Fruit fly (Drosophila melanogaster) whole organism, embryonic: ENCODE results near the gene CalpB.

Source experiments
- Abd-B ChIP-seq: fragments of 200-800 bp; sonication (Bioruptor generic); optimal IDR thresholded peaks from 2 replicates; lab custom pipeline; 2018; ENCODE audit warnings: missing biosample characterization, mild to moderate bottlenecking, missing genetic modification characterization, moderate library complexity
- Ada2b ChIP-seq: fragments of 200-800 bp; sonication (Bioruptor generic); IDR thresholded peaks from 2 replicates; pipeline ENCODE4 v1.3.6; 2022; ENCODE audit warnings: missing biosample characterization, missing genetic modification characterization
- Bgb ChIP-seq: fragments of 200-800 bp; sonication (Bioruptor generic); IDR thresholded peaks from 2 replicates; pipeline ENCODE4 v1.3.6; 2022; ENCODE audit warnings: missing biosample characterization, missing genetic modification characterization; ENCODE audit not compliant: partially characterized antibody
- CG11560 ChIP-seq: fragments of 200-800 bp; sonication (Bioruptor generic); IDR thresholded peaks from 3 replicates; pipeline ENCODE4 v1.3.6; 2022; ENCODE audit warnings: missing biosample characterization, missing genetic modification characterization
- CG12236 ChIP-seq: fragments of 200-800 bp; sonication (Bioruptor generic); optimal IDR thresholded peaks from 2 replicates; lab custom pipeline; 2016; ENCODE audit warnings: missing biosample characterization, missing genetic modification characterization
- CG12299 ChIP-seq: fragments of 200-800 bp; sonication (Bioruptor generic); optimal IDR thresholded peaks from 2 replicates; lab custom pipeline; 2018; ENCODE audit warnings: missing biosample characterization, mild to moderate bottlenecking, missing genetic modification characterization
- CG13123 ChIP-seq: fragments of 200-800 bp; sonication (Bioruptor generic); optimal IDR thresholded peaks from 2 replicates; lab custom pipeline; 2016; ENCODE audit warnings: missing biosample characterization, missing genetic modification characterization
- CG13624 ChIP-seq: fragments of 200-800 bp; sonication (Bioruptor generic); optimal IDR thresholded peaks from 2 replicates; lab custom pipeline; 2016; ENCODE audit warnings: missing biosample characterization, missing genetic modification characterization
- CG14667 ChIP-seq: fragments of 200-800 bp; sonication (Bioruptor generic); IDR thresholded peaks from 2 replicates; pipeline ENCODE4 v1.3.6; 2022; ENCODE audit warnings: missing biosample characterization, missing genetic modification characterization
- CG1602 ChIP-seq: fragments of 200-800 bp; sonication (Bioruptor generic); optimal IDR thresholded peaks from 3 replicates; lab custom pipeline; 2016; ENCODE audit warnings: missing biosample characterization, missing genetic modification characterization
- CG31388 ChIP-seq: fragments of 200-800 bp; sonication (Bioruptor generic); optimal IDR thresholded peaks from 2 replicates; lab custom pipeline; 2016; ENCODE audit warnings: missing biosample characterization, missing genetic modification characterization
- CG5953 ChIP-seq: fragments of 200-800 bp; sonication (Bioruptor generic); IDR thresholded peaks from 2 replicates; pipeline ENCODE4 v1.3.6; 2022; ENCODE audit warnings: missing biosample characterization, missing genetic modification characterization
- CG6689 ChIP-seq: fragments of 200-800 bp; sonication (Bioruptor generic); IDR thresholded peaks from 2 replicates; pipeline ENCODE4 v1.3.6; 2022; ENCODE audit warnings: missing biosample characterization, missing genetic modification characterization
- CG6765 ChIP-seq: fragments of 200-800 bp; sonication (Bioruptor generic); optimal IDR thresholded peaks from 3 replicates; lab custom pipeline; 2017; ENCODE audit warnings: missing biosample characterization, mild to moderate bottlenecking, missing genetic modification characterization
- CG7372 ChIP-seq: fragments of 200-800 bp; sonication (Bioruptor generic); IDR thresholded peaks from 2 replicates; pipeline ENCODE4 v1.3.6; 2022; ENCODE audit warnings: missing biosample characterization, missing genetic modification characterization
- CG8359 ChIP-seq: fragments of 200-800 bp; sonication (Bioruptor generic); optimal IDR thresholded peaks from 2 replicates; lab custom pipeline; 2017; ENCODE audit warnings: missing biosample characterization, mild to moderate bottlenecking, missing genetic modification characterization, borderline replicate concordance
- CG8765 ChIP-seq: fragments of 200-800 bp; sonication (Bioruptor generic); IDR thresholded peaks from 2 replicates; pipeline ENCODE4 v1.3.6; 2022; ENCODE audit warnings: missing biosample characterization, missing genetic modification characterization
- CG9609 ChIP-seq: fragments of 200-800 bp; sonication (Bioruptor generic); optimal IDR thresholded peaks from 3 replicates; lab custom pipeline; 2016; ENCODE audit warnings: missing biosample characterization, missing genetic modification characterization
- CG9817 ChIP-seq: fragments of 200-800 bp; sonication (Bioruptor generic); optimal IDR thresholded peaks from 2 replicates; lab custom pipeline; 2018; ENCODE audit warnings: missing biosample characterization, mild to moderate bottlenecking, missing genetic modification characterization, moderate library complexity
- Doc2 ChIP-seq: fragments of 200-800 bp; sonication (Bioruptor generic); IDR thresholded peaks from 2 replicates; pipeline ENCODE4 v1.3.6; 2022; ENCODE audit warnings: missing biosample characterization, missing genetic modification characterization
- Fer3 ChIP-seq: fragments of 200-800 bp; sonication (Bioruptor generic); optimal IDR thresholded peaks from 2 replicates; lab custom pipeline; 2018; ENCODE audit warnings: missing biosample characterization, mild to moderate bottlenecking, missing genetic modification characterization, moderate library complexity
- Jarid2 ChIP-seq: fragments of 200-800 bp; sonication (Bioruptor generic); optimal IDR thresholded peaks from 3 replicates; lab custom pipeline; 2017; ENCODE audit warnings: mild to moderate bottlenecking, missing biosample characterization, missing genetic modification reagents, missing genetic modification characterization
- Lhr ChIP-seq: fragments of 200-800 bp; sonication (Bioruptor generic); optimal IDR thresholded peaks from 3 replicates; lab custom pipeline; 2017; ENCODE audit warnings: mild to moderate bottlenecking, missing biosample characterization, missing genetic modification reagents, missing genetic modification characterization
- Mad ChIP-seq: fragments of 200-800 bp; sonication (Bioruptor generic); optimal IDR thresholded peaks from 2 replicates; lab custom pipeline; 2016; ENCODE audit warnings: missing biosample characterization, missing genetic modification characterization
- Meics ChIP-seq: fragments of 200-800 bp; sonication (Bioruptor generic); optimal IDR thresholded peaks from 2 replicates; lab custom pipeline; 2017; ENCODE audit warnings: missing biosample characterization, mild to moderate bottlenecking, missing genetic modification characterization
- Mrtf ChIP-seq: fragments of 200-800 bp; sonication (Bioruptor generic); IDR thresholded peaks from 3 replicates; pipeline ENCODE4 v1.3.6; 2022; ENCODE audit warnings: missing biosample characterization, missing genetic modification characterization
- Ravus ChIP-seq: fragments of 200-800 bp; sonication (Bioruptor generic); IDR thresholded peaks from 2 replicates; pipeline ENCODE4 v1.3.6; 2022; ENCODE audit warnings: missing biosample characterization, missing genetic modification characterization
- Side ChIP-seq: fragments of 200-800 bp; sonication (Bioruptor generic); optimal IDR thresholded peaks from 2 replicates; lab custom pipeline; 2016; ENCODE audit warnings: missing biosample characterization, missing genetic modification characterization
- Sox102F ChIP-seq: fragments of 200-800 bp; sonication (Bioruptor generic); optimal IDR thresholded peaks from 2 replicates; lab custom pipeline; 2018; ENCODE audit warnings: missing biosample characterization, mild to moderate bottlenecking, missing genetic modification characterization, moderate library complexity
- Ssrp ChIP-seq: fragments of 200-800 bp; sonication (Bioruptor generic); optimal IDR thresholded peaks from 2 replicates; lab custom pipeline; 2018; ENCODE audit warnings: missing biosample characterization, mild to moderate bottlenecking, missing genetic modification characterization, moderate library complexity
- Usf ChIP-seq: fragments of 200-800 bp; sonication (Bioruptor generic); optimal IDR thresholded peaks from 2 replicates; lab custom pipeline; 2017; ENCODE audit warnings: missing genotype, missing biosample characterization, missing genetic modification characterization
- aop ChIP-seq: fragments of 200-800 bp; sonication (Bioruptor generic); IDR thresholded peaks from 2 replicates; pipeline ENCODE4 v1.3.6; 2022; ENCODE audit warnings: missing biosample characterization, missing genetic modification characterization
- bbx ChIP-seq: fragments of 200-800 bp; sonication (Bioruptor generic); IDR thresholded peaks from 2 replicates; pipeline ENCODE4 v1.3.6; 2022; ENCODE audit warnings: missing biosample characterization, missing genetic modification characterization; ENCODE audit not compliant: partially characterized antibody
- caup ChIP-seq: fragments of 200-800 bp; sonication (Bioruptor generic); optimal IDR thresholded peaks from 3 replicates; lab custom pipeline; 2017; ENCODE audit warnings: missing biosample characterization, mild to moderate bottlenecking, missing genetic modification characterization, moderate library complexity; ENCODE audit not compliant: severe bottlenecking
- dati ChIP-seq: fragments of 200-800 bp; sonication (Bioruptor generic); IDR thresholded peaks from 2 replicates; pipeline ENCODE4 v1.3.6; 2022; ENCODE audit warnings: missing biosample characterization, missing genetic modification characterization
- eve ChIP-seq, 2 experiments: fragments of >200 bp; optimal IDR thresholded peaks; 2 replicates each; lab custom pipeline; 2017; ENCODE audit warnings: missing biosample characterization in 2 of 2, missing genetic modification characterization in 2 of 2
- fd64A ChIP-seq: fragments of 200-800 bp; sonication (Bioruptor generic); optimal IDR thresholded peaks from 3 replicates; lab custom pipeline; 2018; ENCODE audit warnings: missing biosample characterization, mild to moderate bottlenecking, missing genetic modification characterization
- her ChIP-seq: fragments of 200-800 bp; sonication (Bioruptor generic); optimal IDR thresholded peaks from 2 replicates; lab custom pipeline; 2016; ENCODE audit warnings: missing biosample characterization, missing genetic modification characterization
- mld ChIP-seq: fragments of 200-800 bp; sonication (Bioruptor generic); IDR thresholded peaks from 3 replicates; pipeline ENCODE4 v1.3.6; 2022; ENCODE audit warnings: missing biosample characterization, missing genetic modification characterization; ENCODE audit not compliant: partially characterized antibody
- pb ChIP-seq: fragments of 200-800 bp; sonication (Bioruptor generic); optimal IDR thresholded peaks from 3 replicates; lab custom pipeline; 2016; ENCODE audit warnings: missing biosample characterization, missing genetic modification characterization
- phol ChIP-seq: fragments of 200-800 bp; sonication (Bioruptor generic); optimal IDR thresholded peaks from 3 replicates; lab custom pipeline; 2018; ENCODE audit warnings: missing biosample characterization, mild to moderate bottlenecking, missing genetic modification characterization, moderate library complexity
- ranshi ChIP-seq: fragments of 200-800 bp; sonication (Bioruptor generic); IDR thresholded peaks from 2 replicates; pipeline ENCODE4 v1.3.6; 2022; ENCODE audit warnings: missing biosample characterization, missing genetic modification characterization
- seq ChIP-seq: fragments of 200-800 bp; sonication (Bioruptor generic); IDR thresholded peaks from 2 replicates; pipeline ENCODE4 v1.3.6; 2022; ENCODE audit warnings: missing biosample characterization, missing genetic modification characterization
- sima ChIP-seq: fragments of 200-800 bp; sonication (Bioruptor generic); optimal IDR thresholded peaks from 2 replicates; lab custom pipeline; 2016; ENCODE audit warnings: missing biosample characterization, missing genetic modification characterization
- sna ChIP-seq: fragments of 200-800 bp; sonication (Bioruptor generic); IDR thresholded peaks from 2 replicates; pipeline ENCODE4 v1.3.6; 2022; ENCODE audit warnings: missing biosample characterization, missing genetic modification characterization; ENCODE audit not compliant: partially characterized antibody
- tll ChIP-seq, 2 experiments: fragments of 200-800 bp in 1 of 2; fragments of >200 bp in 1 of 2; sonication (Bioruptor generic) in 1 of 2; optimal IDR thresholded peaks; 2 replicates each; lab custom pipeline; 2017 to 2019; ENCODE audit warnings: missing biosample characterization in 2 of 2, missing genetic modification characterization in 2 of 2, mild to moderate bottlenecking in 1 of 2, moderate library complexity in 1 of 2
- toy ChIP-seq: fragments of 200-800 bp; sonication (Bioruptor generic); IDR thresholded peaks from 2 replicates; pipeline ENCODE4 v1.3.6; 2022; ENCODE audit warnings: missing biosample characterization, missing genetic modification characterization
- twi ChIP-seq: fragments of 200-800 bp; optimal IDR thresholded peaks from 2 replicates; lab custom pipeline; 2019; ENCODE audit warnings: missing biosample characterization, mild to moderate bottlenecking, missing genetic modification characterization, moderate library complexity
- usp ChIP-seq: fragments of >200 bp; optimal IDR thresholded peaks from 2 replicates; lab custom pipeline; 2017; ENCODE audit warnings: missing biosample characterization, missing genetic modification characterization

Gene CalpB

DNA sequence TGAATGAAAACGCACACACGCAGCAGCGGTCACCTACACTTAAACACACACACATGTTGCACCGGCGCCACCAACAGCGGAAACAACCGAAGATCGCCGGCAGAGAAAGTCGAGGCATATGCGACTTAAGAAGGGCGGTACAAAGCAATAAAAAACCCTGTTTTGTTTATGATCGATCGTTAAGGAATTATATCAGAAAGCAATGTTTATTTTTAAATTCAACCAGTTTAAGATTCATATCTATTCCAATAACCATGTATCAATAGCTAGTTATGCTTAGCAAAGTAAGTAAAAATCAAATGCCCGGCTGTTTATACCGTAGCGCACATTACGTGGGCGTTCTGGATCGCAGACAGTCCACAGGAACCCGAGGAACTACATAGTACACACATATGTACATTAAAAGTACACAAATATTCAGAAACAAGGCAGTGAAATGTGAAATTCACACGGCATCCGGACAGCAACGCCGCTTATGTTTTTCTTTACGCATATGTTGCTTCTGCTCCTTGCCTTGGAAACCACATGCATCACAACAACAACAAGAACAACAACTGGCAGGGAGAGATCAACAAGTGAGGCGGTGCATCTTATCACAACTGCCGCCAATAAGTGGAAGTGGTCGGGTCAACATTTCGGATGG lies 32.7 kb upstream of the CalpB start (continued):
- peak; percentile 94 for TF ChIP-seq Ada2b (GFP tag; lab: Robert Waterston, UW)
- TF ChIP-seq CG6765 (GFP tag; lab: Kevin White, UChicago), result peak; percentile 82
- TF ChIP-seq Ssrp (tag; lab: Kevin White, UChicago), result peak; percentile 96
- peak; percentile 97 to 98 for TF ChIP-seq eve (GFP tag; optimal IDR thresholded peaks at IDR 0.05; lab: Kevin White, UChicago)
- TF ChIP-seq pb (GFP tag; lab: Kevin White, UChicago), result peak; percentile 95
- peak; percentile 86 for TF ChIP-seq Jarid2 (GFP tag; lab: Kevin White, UChicago)
- peak; percentile 97 for TF ChIP-seq CG9609
- peak; percentile 92 for TF ChIP-seq Meics (GFP tag; lab: Kevin White, UChicago)
- peak; percentile 96 for TF ChIP-seq aop (GFP tag; lab: Robert Waterston, UW)
- TF ChIP-seq Ravus, result peak; percentile 81
- TF ChIP-seq sna (GFP tag; lab: Robert Waterston, UW), result no peak
- TF ChIP-seq CG6689 (GFP tag; lab: Robert Waterston, UW), result peak; percentile 98
- peak; percentile 98 for TF ChIP-seq CG8765
- peak; percentile 95 for TF ChIP-seq CG8359 (GFP tag; lab: Kevin White, UChicago)
- TF ChIP-seq Bgb, result no peak
- peak; percentile 99 for TF ChIP-seq phol
- TF ChIP-seq twi, result peak; percentile 100
- TF ChIP-seq usp, result no peak
- TF ChIP-seq CG14667 (GFP tag; lab: Robert Waterston, UW), result peak; percentile 96
- TF ChIP-seq CG13123, result peak; percentile 94
- TF ChIP-seq CG5953, result peak; percentile 97
- TF ChIP-seq Usf (GFP tag; lab: Kevin White, UChicago), result peak; percentile 96
- peak; percentile 93 for TF ChIP-seq CG9817 (tag; lab: Kevin White, UChicago)
- peak; percentile 94 for TF ChIP-seq CG12299
- TF ChIP-seq CG31388 (GFP tag; lab: Kevin White, UChicago), result peak; percentile 94
- peak; percentile 95 for TF ChIP-seq Fer3
- TF ChIP-seq sima, result peak; percentile 83
- peak; percentile 97 for TF ChIP-seq CG12236
- peak; percentile 96 for TF ChIP-seq Mrtf
- TF ChIP-seq tll (GFP tag; optimal IDR thresholded peaks at IDR 0.05; lab: Kevin White, UChicago), result peak in 1 of 2 experiments; percentile 97
- 0 out of 2 replicates have a peak, but pooled peaks have one; percentile 13 for TF ChIP-seq bbx (GFP tag; lab: Robert Waterston, UW)
- TF ChIP-seq mld (GFP tag; lab: Robert Waterston, UW), result no peak
- peak; percentile 93 for TF ChIP-seq ranshi (GFP tag; lab: Robert Waterston, UW)
- TF ChIP-seq fd64A, result peak; percentile 98
- TF ChIP-seq Sox102F (GFP tag; lab: Kevin White, UChicago), result peak; percentile 96
- peak; percentile 94 for TF ChIP-seq her (GFP tag; lab: Kevin White, UChicago)
- TF ChIP-seq Side, result peak; percentile 99
- no peak; the same call in 2 of the 3 replicates for TF ChIP-seq CG11560
- peak; percentile 92 for TF ChIP-seq caup (GFP tag; lab: Kevin White, UChicago)
- peak; percentile 95 for TF ChIP-seq seq (GFP tag; lab: Robert Waterston, UW)
- peak; percentile 84 for TF ChIP-seq Doc2 (GFP tag; lab: Robert Waterston, UW)
- TF ChIP-seq Lhr (GFP tag; lab: Kevin White, UChicago), result peak; percentile 93
- TF ChIP-seq dati, result peak; percentile 94
- peak; percentile 95 for TF ChIP-seq CG13624 (GFP tag; lab: Kevin White, UChicago)
- peak; percentile 84 for TF ChIP-seq toy
- TF ChIP-seq CG1602 (GFP tag; lab: Kevin White, UChicago), result peak; percentile 97
- peak; percentile 95 for TF ChIP-seq Abd-B (GFP tag; lab: Kevin White, UChicago)
- TF ChIP-seq Mad (GFP tag; lab: Kevin White, UChicago), result peak; percentile 97
- TF ChIP-seq CG7372 (GFP tag; lab: Robert Waterston, UW), result peak; percentile 94
